Fruit fly (Drosophila melanogaster): ENCODE results near the gene CG16953.

Gene CG16953

dm6 chr3R:20551487-20552079 is 34.0 kb downstream of the CG16953 start:
- TF ChIP-seq noc (tag; optimal IDR thresholded peaks at IDR 0.05): no peak

- peak; percentile 69 for TF ChIP-seq noc (tag; optimal IDR thresholded peaks at IDR 0.05)
Measured at dm6 chr3R:20550632-20551486, 34.8 kb downstream of the CG16953 start.

DNA sequence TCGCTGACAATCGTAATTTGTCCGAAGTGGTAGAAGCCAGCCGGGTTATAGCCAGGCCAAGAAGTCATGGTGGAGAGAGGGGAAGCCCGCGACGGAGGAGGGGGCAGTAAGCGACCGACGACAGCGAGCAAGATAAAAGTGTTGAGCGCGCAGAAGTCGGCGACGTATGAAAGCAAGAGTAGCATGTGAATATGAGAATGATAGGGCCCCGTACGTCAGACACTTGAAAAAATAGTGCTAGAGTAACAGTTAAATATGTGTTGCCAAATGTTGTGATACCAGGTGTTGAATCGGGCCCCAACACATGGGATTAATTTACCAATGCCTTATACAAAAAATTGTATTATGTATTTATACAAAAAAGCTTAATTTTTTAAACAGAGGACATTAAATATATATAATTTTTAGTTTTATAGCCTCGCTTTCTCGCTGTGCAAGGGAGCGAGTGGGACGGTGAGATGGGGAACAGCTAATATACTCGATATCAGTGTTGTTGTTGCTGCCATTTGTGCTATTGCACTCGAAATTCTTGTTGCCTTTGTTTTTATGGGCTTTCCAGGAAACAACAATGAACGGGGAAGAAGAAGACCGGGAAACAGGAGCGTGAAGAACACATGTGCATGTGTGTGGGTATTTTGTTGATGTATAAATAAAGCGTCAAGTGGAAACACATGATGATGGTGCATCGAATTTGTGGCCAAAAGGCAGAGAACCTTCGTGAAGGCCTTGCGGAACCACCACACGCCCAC is 35.6 kb downstream of the CG16953 start:
- TF ChIP-seq noc (tag; optimal IDR thresholded peaks at IDR 0.05): peak; percentile 91

DNA sequence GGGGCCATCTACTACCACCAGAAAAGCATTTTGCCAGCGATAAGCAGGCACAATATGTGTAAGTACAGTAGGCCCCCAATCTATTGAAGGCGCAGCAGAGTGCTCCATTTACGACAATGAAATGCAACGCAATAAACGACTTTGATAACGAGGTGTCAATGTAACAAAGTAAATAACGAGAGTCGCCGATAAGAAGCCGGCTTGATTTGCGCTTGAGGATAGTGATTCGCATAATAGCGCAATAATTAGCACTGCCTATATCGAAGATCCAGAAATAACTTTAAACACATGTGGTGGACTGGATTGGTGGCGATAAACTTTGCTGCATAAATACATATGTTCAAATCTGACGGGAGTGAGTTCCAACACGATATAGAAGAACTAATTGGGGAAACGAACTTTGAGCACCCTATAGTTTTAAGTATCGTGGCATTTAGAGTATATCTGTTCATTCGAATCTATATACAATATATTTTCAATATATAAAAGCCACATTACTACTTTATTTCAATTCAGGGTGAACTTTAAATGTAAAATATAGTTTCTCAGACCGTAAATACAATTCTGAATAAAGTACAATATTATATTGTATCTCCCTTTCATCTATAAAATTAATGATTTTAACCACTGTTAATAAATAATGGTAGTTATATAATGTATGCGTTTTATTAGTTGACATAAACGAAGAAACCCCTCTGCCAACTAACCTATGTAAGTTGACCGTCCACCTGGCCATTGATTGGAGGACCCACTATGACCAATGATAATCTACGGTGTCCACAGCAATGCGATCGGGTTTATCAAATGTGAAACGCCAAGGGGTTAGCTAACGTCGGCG is 36.4 kb downstream of the CG16953 start:
- TF ChIP-seq noc (tag; optimal IDR thresholded peaks at IDR 0.05): no peak

DNA sequence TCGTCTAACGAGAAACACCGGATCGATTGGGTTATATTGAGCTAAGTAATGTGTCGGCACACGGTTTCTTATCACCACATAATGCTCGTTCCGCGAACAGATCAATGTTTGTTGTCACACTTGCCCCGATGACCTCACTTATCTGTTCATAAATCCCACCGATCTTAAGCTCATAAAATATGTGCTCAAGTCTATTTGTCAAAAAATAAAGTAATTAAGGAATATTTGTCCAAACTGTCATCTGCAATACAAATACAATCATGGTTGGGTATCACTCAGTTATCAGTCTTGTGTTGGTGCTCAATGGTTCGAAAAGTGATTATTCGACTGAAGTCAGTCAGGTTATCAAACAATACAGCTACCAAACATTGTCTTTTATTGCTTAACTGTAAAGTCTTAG is 37.4 kb downstream of the CG16953 start:
- peak; percentile 93 for TF ChIP-seq noc (tag; optimal IDR thresholded peaks at IDR 0.05)

DNA sequence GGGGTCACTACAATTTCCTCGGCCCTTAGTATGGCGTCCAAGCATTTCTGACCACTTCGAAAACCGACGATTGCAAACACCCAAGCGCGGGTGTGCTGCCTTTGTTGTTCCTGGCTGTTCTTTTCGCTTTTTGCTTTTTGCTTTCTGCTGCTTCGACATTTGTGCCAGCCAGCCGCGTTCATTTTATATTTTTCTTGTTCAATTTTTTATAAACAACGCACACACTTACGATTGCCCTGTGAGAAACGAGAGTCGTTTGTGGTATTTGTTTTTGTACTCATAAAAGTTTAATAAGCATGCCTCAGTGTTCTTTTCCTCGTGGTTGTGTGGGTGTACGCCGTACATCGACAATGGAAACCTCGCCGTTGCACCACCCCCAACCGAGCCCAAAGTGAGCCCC is 37.9 kb downstream of the CG16953 start:
- TF ChIP-seq noc (tag; optimal IDR thresholded peaks at IDR 0.05): no peak

- peak; percentile 73 for TF ChIP-seq noc (tag; optimal IDR thresholded peaks at IDR 0.05)
Measured at dm6 chr3R:20546662-20547620, 38.7 kb downstream of the CG16953 start.

dm6 chr3R:20545678-20546077 is 40.0 kb downstream of the CG16953 start:
- TF ChIP-seq noc (tag; optimal IDR thresholded peaks at IDR 0.05): peak; percentile 10

dm6 chr3R:20544952-20545351 is 40.7 kb downstream of the CG16953 start:
- TF ChIP-seq noc (tag; optimal IDR thresholded peaks at IDR 0.05): no peak

dm6 chr3R:20543719-20544118 is 41.9 kb downstream of the CG16953 start:
- TF ChIP-seq noc (tag; optimal IDR thresholded peaks at IDR 0.05): no peak

DNA sequence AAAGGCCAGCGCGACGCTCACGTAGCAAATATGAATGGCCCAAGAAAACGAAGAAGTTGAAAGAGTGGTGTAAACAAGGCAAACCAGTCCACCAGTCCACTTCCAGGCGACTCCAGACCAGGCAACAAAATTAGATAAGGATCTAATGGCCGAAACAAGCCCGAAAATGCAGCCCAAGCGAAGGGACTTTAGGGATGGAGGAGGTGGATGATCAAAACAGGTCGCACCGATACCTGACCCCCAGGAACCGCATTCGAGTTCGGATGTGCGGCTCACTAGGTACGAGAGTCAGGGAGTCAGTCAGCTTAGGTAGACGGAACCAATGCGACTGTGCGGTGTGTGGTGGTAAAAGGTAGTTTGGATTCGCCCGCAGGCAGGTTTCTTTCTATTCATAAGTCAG is 42.4 kb downstream of the CG16953 start:
- no peak for TF ChIP-seq noc (tag; optimal IDR thresholded peaks at IDR 0.05)

dm6 chr3R:20542283-20543144 is 43.1 kb downstream of the CG16953 start:
- no peak for TF ChIP-seq noc (tag; optimal IDR thresholded peaks at IDR 0.05)

dm6 chr3R:20534575-20534974 is 51.1 kb downstream of the CG16953 start, which contains the start of the genes MtnE and MtnD:
Gene MtnE, minus strand, starts transcription at chr3R:20534704.
Gene MtnD, plus strand, starts transcription at chr3R:20534962.
- TF ChIP-seq noc (tag; optimal IDR thresholded peaks at IDR 0.05): no peak
